Worm (Caenorhabditis elegans) whole organism, L4/young adult: ENCODE measurements around the gene C50F4.12.

Experiments used
- dao-5 ChIP-seq: sonication (generic microtip); optimal IDR thresholded peaks from 2 replicates; lab custom pipeline; 2016; ENCODE audit warnings: missing genotype, missing genetic modification characterization, moderate library complexity, missing compliant biosample characterization
- him-1 ChIP-seq: sonication (generic microtip); optimal IDR thresholded peaks from 2 replicates; lab custom pipeline; 2016; ENCODE audit warnings: missing genotype, missing genetic modification reagents, missing genetic modification characterization, missing compliant biosample characterization

ce11 chrV:9583323-9583644, 43.7 kb upstream of the C50F4.12 start, which contains the start of gene K09G1.1:
- no peak for TF ChIP-seq dao-5 (tag; lab: Kevin White, UChicago)
- TF ChIP-seq him-1 (tag; lab: Kevin White, UChicago): no peak
